Fruit fly (Drosophila melanogaster): ENCODE results near the gene CG43288.

- TF ChIP-seq gcm2 (GFP tag; optimal IDR thresholded peaks at IDR 0.05) = no peak
- TF ChIP-seq jigr1 (GFP tag; IDR thresholded peaks at IDR 0.05) = no peak
- no peak for TF ChIP-seq Stat92E (GFP tag; optimal IDR thresholded peaks at IDR 0.05)
- TF ChIP-seq CG17328 (GFP tag; IDR thresholded peaks at IDR 0.05) = no peak
- TF ChIP-seq az2 (GFP tag; optimal IDR thresholded peaks at IDR 0.05) = no peak
- TF ChIP-seq CG14860 (GFP tag; IDR thresholded peaks at IDR 0.05; ENCODE audit: partially characterized antibody) = no peak
- no peak for TF ChIP-seq CG3995 (GFP tag; optimal IDR thresholded peaks at IDR 0.05)
- TF ChIP-seq Dbx (GFP tag; IDR thresholded peaks at IDR 0.05) = no peak
- no peak for TF ChIP-seq MESR4 (GFP tag; optimal IDR thresholded peaks at IDR 0.05)
- TF ChIP-seq Lhr (GFP tag; optimal IDR thresholded peaks at IDR 0.05) = no peak
- no peak for TF ChIP-seq emc (GFP tag; optimal IDR thresholded peaks at IDR 0.05)
- no peak for TF ChIP-seq Fer2 (tag; optimal IDR thresholded peaks at IDR 0.05)
Observed at dm6 chrX:4200612-4201011, 12.2 kb upstream of the CG43288 start.
